Worm (Caenorhabditis elegans) whole organism, young adult: Measurements from ENCODE around the gene F35C11.5.

ENCODE experiments used
- B0019.2 ChIP-seq: fragments of 200-800 bp; sonication (Bioruptor generic); conservative IDR thresholded peaks from 2 replicates; pipeline ENCODE4 v1.3.6; 2022; ENCODE audit warnings: missing genetic modification reagents, missing genetic modification characterization, missing compliant biosample characterization
- B0261.1 ChIP-seq: sonication (generic microtip); optimal IDR thresholded peaks from 2 replicates; lab custom pipeline; 2016; ENCODE audit warnings: mild to moderate bottlenecking, missing genetic modification characterization, moderate library complexity, missing compliant biosample characterization
- B0336.3 ChIP-seq: fragments of 200-800 bp; sonication (Bioruptor generic); IDR thresholded peaks from 2 replicates; pipeline ENCODE4 v1.3.6; 2022; ENCODE audit warnings: missing genetic modification characterization, missing compliant biosample characterization
- D2030.7 ChIP-seq: fragments of 200-800 bp; sonication (Bioruptor generic); IDR thresholded peaks from 2 replicates; pipeline ENCODE4 v1.3.6; 2022; ENCODE audit warnings: missing genetic modification reagents, missing genetic modification characterization, missing compliant biosample characterization
- F23B12.7 ChIP-seq: sonication (generic microtip); optimal IDR thresholded peaks from 2 replicates; lab custom pipeline; 2017; ENCODE audit warnings: missing genetic modification characterization, mild to moderate bottlenecking, missing compliant biosample characterization, antibody characterized with exemption, moderate library complexity; ENCODE audit not compliant: insufficient read depth
- F33H1.4 ChIP-seq: fragments of 200-800 bp; sonication (Bioruptor generic); IDR thresholded peaks from 2 replicates; pipeline ENCODE4 v1.3.6; 2022; ENCODE audit warnings: missing genetic modification reagents, missing genetic modification characterization, missing compliant biosample characterization
- F37B4.10 ChIP-seq: fragments of 200-800 bp; sonication (Bioruptor generic); IDR thresholded peaks from 2 replicates; pipeline ENCODE4 v1.3.6; 2022; ENCODE audit warnings: missing genetic modification characterization, missing compliant biosample characterization
- F49E8.2 ChIP-seq: sonication (generic microtip); optimal IDR thresholded peaks from 3 replicates; lab custom pipeline; 2017; ENCODE audit warnings: missing genetic modification characterization, mild to moderate bottlenecking, missing compliant biosample characterization, antibody characterized with exemption, moderate library complexity; ENCODE audit not compliant: insufficient read depth
- F52B5.7 ChIP-seq: sonication (generic microtip); optimal IDR thresholded peaks from 2 replicates; lab custom pipeline; 2016; ENCODE audit warnings: mild to moderate bottlenecking, missing genetic modification characterization, missing compliant biosample characterization
- F55B11.4 ChIP-seq: sonication (generic microtip); optimal IDR thresholded peaks from 2 replicates; lab custom pipeline; 2016; ENCODE audit warnings: missing compliant biosample characterization, missing genetic modification characterization, borderline replicate concordance; ENCODE audit not compliant: insufficient read depth
- F57C9.4 ChIP-seq: sonication (generic microtip); optimal IDR thresholded peaks from 2 replicates; lab custom pipeline; 2017; ENCODE audit warnings: mild to moderate bottlenecking, missing genetic modification characterization, missing compliant biosample characterization
- K11D2.4 ChIP-seq: fragments of 200-800 bp; sonication (Bioruptor generic); IDR thresholded peaks from 2 replicates; pipeline ENCODE4 v1.3.6; 2022; ENCODE audit warnings: missing genetic modification reagents, missing genetic modification characterization, missing compliant biosample characterization
- Y56A3A.18 ChIP-seq: fragments of 200-800 bp; sonication (Bioruptor generic); IDR thresholded peaks from 2 replicates; pipeline ENCODE4 v1.3.6; 2022; ENCODE audit warnings: missing genetic modification reagents, missing genetic modification characterization, missing compliant biosample characterization
- Y95B8A.8 ChIP-seq: fragments of 200-800 bp; sonication (Bioruptor generic); IDR thresholded peaks from 2 replicates; pipeline ENCODE4 v1.3.6; 2022; ENCODE audit warnings: missing genetic modification reagents, missing genetic modification characterization, missing compliant biosample characterization
- ZK185.1 ChIP-seq: sonication (generic microtip); optimal IDR thresholded peaks from 2 replicates; lab custom pipeline; 2016; ENCODE audit warnings: mild to moderate bottlenecking, missing genetic modification characterization, missing compliant biosample characterization; ENCODE audit not compliant: poor library complexity, severe bottlenecking
- atf-7 ChIP-seq: sonication (generic microtip); optimal IDR thresholded peaks from 2 replicates; lab custom pipeline; 2017; ENCODE audit warnings: mild to moderate bottlenecking, missing genetic modification characterization, missing compliant biosample characterization
- attf-3 ChIP-seq: fragments of 200-800 bp; sonication (Bioruptor generic); conservative IDR thresholded peaks from 2 replicates; pipeline ENCODE4 v1.3.6; 2022; ENCODE audit warnings: missing genetic modification reagents, missing genetic modification characterization, missing compliant biosample characterization
- ceh-91 ChIP-seq: fragments of 200-800 bp; sonication (Bioruptor generic); IDR thresholded peaks from 2 replicates; pipeline ENCODE4 v1.3.6; 2022; ENCODE audit warnings: missing genetic modification reagents, missing genetic modification characterization, missing compliant biosample characterization
- ekl-4 ChIP-seq: fragments of 200-800 bp; sonication (Bioruptor generic); IDR thresholded peaks from 2 replicates; pipeline ENCODE4 v1.3.6; 2022; ENCODE audit warnings: missing genetic modification reagents, missing genetic modification characterization, missing compliant biosample characterization
- fkh-3 ChIP-seq: sonication (generic microtip); optimal IDR thresholded peaks from 2 replicates; lab custom pipeline; 2016; ENCODE audit warnings: mild to moderate bottlenecking, missing genetic modification characterization, missing compliant biosample characterization
- gei-17 ChIP-seq: fragments of 200-800 bp; sonication (Bioruptor generic); optimal IDR thresholded peaks from 2 replicates; lab custom pipeline; 2018; ENCODE audit warnings: mild to moderate bottlenecking, missing genetic modification characterization, missing compliant biosample characterization
- hlh-12 ChIP-seq: sonication (generic microtip); optimal IDR thresholded peaks from 2 replicates; lab custom pipeline; 2016; ENCODE audit warnings: missing genetic modification characterization, missing compliant biosample characterization
- hrde-1 ChIP-seq: sonication (generic microtip); optimal IDR thresholded peaks from 2 replicates; lab custom pipeline; 2016; ENCODE audit warnings: missing genetic modification characterization, mild to moderate bottlenecking, missing compliant biosample characterization, moderate library complexity, missing genotype, missing genetic modification reagents, borderline replicate concordance
- lin-26 ChIP-seq: fragments of 200-800 bp; sonication (Bioruptor generic); IDR thresholded peaks from 2 replicates; pipeline ENCODE4 v1.3.6; 2022; ENCODE audit warnings: missing genetic modification reagents, missing genetic modification characterization, missing compliant biosample characterization
- lin-54 ChIP-seq: fragments of 200-800 bp; sonication (Bioruptor generic); optimal IDR thresholded peaks from 2 replicates; lab custom pipeline; 2018; ENCODE audit warnings: mild to moderate bottlenecking, missing genetic modification characterization, missing compliant biosample characterization
- lsl-1 ChIP-seq: fragments of 200-800 bp; sonication (Bioruptor generic); optimal IDR thresholded peaks from 2 replicates; lab custom pipeline; 2018; ENCODE audit warnings: mild to moderate bottlenecking, missing genetic modification characterization, moderate library complexity, missing compliant biosample characterization
- lsy-27 ChIP-seq: sonication (generic microtip); optimal IDR thresholded peaks from 2 replicates; lab custom pipeline; 2017; ENCODE audit warnings: missing genetic modification characterization, mild to moderate bottlenecking, missing compliant biosample characterization, antibody characterized with exemption, missing genotype, borderline replicate concordance; ENCODE audit not compliant: insufficient read depth
- madf-10 ChIP-seq: sonication (generic microtip); optimal IDR thresholded peaks from 2 replicates; lab custom pipeline; 2016; ENCODE audit warnings: mild to moderate bottlenecking, missing genetic modification characterization, missing compliant biosample characterization
- madf-3 ChIP-seq: fragments of 200-800 bp; sonication (Bioruptor generic); IDR thresholded peaks from 2 replicates; pipeline ENCODE4 v1.3.6; 2022; ENCODE audit warnings: missing genetic modification reagents, missing genetic modification characterization, missing compliant biosample characterization
- madf-6 ChIP-seq: fragments of 200-800 bp; sonication (Bioruptor generic); IDR thresholded peaks from 2 replicates; pipeline ENCODE4 v1.3.6; 2022; ENCODE audit warnings: missing genetic modification reagents, missing genetic modification characterization, missing compliant biosample characterization
- nfya-1 ChIP-seq: sonication (generic microtip); optimal IDR thresholded peaks from 2 replicates; lab custom pipeline; 2017; ENCODE audit warnings: antibody characterized with exemption, missing compliant biosample characterization, missing genetic modification characterization, borderline replicate concordance; ENCODE audit not compliant: insufficient read depth
- nhr-179 ChIP-seq: sonication (generic microtip); optimal IDR thresholded peaks from 2 replicates; lab custom pipeline; 2016; ENCODE audit warnings: mild to moderate bottlenecking, missing genetic modification characterization, missing compliant biosample characterization
- nhr-80 ChIP-seq: sonication (generic microtip); optimal IDR thresholded peaks from 2 replicates; lab custom pipeline; 2016; ENCODE audit warnings: missing genetic modification characterization, missing compliant biosample characterization
- pbrm-1 ChIP-seq: fragments of 200-800 bp; sonication (Bioruptor generic); IDR thresholded peaks from 2 replicates; pipeline ENCODE4 v1.3.6; 2022; ENCODE audit warnings: missing genetic modification reagents, missing genetic modification characterization, missing compliant biosample characterization
- rcor-1 ChIP-seq: fragments of 200-800 bp; sonication (Bioruptor generic); IDR thresholded peaks from 2 replicates; pipeline ENCODE4 v1.3.6; 2022; ENCODE audit warnings: missing genetic modification reagents, missing genetic modification characterization, missing compliant biosample characterization
- rec-8 ChIP-seq, 2 experiments: sonication (generic microtip); optimal IDR thresholded peaks; 2 replicates each; lab custom pipeline; 2016; ENCODE audit warnings: mild to moderate bottlenecking in 2 of 2, missing genetic modification characterization in 2 of 2, missing genetic modification reagents in 2 of 2, missing genotype in 2 of 2, missing biosample characterization in 1 of 2, missing compliant biosample characterization in 1 of 2, moderate library complexity in 1 of 2
- repo-1 ChIP-seq: sonication (generic microtip); optimal IDR thresholded peaks from 2 replicates; lab custom pipeline; 2017; ENCODE audit warnings: mild to moderate bottlenecking, missing genetic modification characterization, missing compliant biosample characterization
- unc-62 ChIP-seq: fragments of 150-350 bp; optimal IDR thresholded peaks from 2 replicates; lab custom pipeline; 2014; ENCODE audit warnings: missing biosample characterization, missing genetic modification reagents, missing genetic modification characterization
- xnd-1 ChIP-seq: sonication (generic microtip); optimal IDR thresholded peaks from 2 replicates; lab custom pipeline; 2016; ENCODE audit warnings: missing genotype, missing genetic modification reagents, missing genetic modification characterization, missing compliant biosample characterization
- zfh-2 ChIP-seq: fragments of 200-800 bp; sonication (Bioruptor generic); conservative IDR thresholded peaks from 2 replicates; pipeline ENCODE4 v1.3.6; 2022; ENCODE audit warnings: missing genetic modification reagents, missing genetic modification characterization, missing compliant biosample characterization
- ztf-18 ChIP-seq: sonication (generic microtip); optimal IDR thresholded peaks from 2 replicates; lab custom pipeline; 2016; ENCODE audit warnings: missing genotype, mild to moderate bottlenecking, missing genetic modification characterization, missing compliant biosample characterization
- ztf-25 ChIP-seq: fragments of 200-800 bp; sonication (Bioruptor generic); IDR thresholded peaks from 2 replicates; pipeline ENCODE4 v1.3.6; 2022; ENCODE audit warnings: missing genetic modification reagents, missing genetic modification characterization, missing compliant biosample characterization
- ztf-28 ChIP-seq: fragments of 200-800 bp; sonication (Bioruptor generic); IDR thresholded peaks from 2 replicates; pipeline ENCODE4 v1.3.6; 2022; ENCODE audit warnings: missing genetic modification reagents, missing genetic modification characterization, missing compliant biosample characterization
- ztf-6 ChIP-seq: fragments of 200-800 bp; sonication (Bioruptor generic); IDR thresholded peaks from 2 replicates; pipeline ENCODE4 v1.3.6; 2022; ENCODE audit warnings: missing genetic modification reagents, missing genetic modification characterization, missing compliant biosample characterization

Gene F35C11.5

DNA sequence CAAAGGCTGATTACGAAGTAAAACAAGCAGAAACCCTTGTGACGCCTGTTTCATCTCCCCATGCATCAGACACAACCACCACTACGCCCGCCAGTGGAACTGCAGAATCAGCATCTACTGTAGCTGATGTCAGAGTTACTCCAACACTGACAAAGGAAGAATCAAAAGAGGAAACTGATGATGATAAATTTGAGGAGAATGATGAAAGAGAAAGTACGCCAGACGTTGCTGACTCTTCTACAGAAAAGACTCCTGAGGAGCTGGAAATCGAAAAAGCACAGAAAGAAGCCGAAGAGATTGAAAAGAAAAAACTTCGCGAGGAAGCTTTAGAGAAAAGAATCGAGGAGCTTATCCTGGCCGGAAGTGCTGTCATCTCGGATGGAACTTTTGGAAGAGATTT is 35.3 kb upstream of the F35C11.5 start:
- TF ChIP-seq ztf-18 (tag; lab: Kevin White, UChicago): no peak
- no peak for TF ChIP-seq attf-3 (GFP tag; lab: Robert Waterston, UW)
- no peak for TF ChIP-seq fkh-3 (tag; lab: Kevin White, UChicago)
- no peak for TF ChIP-seq lin-26 (GFP tag; lab: Robert Waterston, UW)
- no peak for TF ChIP-seq ZK185.1 (tag; lab: Kevin White, UChicago)
- TF ChIP-seq madf-3 (GFP tag; lab: Robert Waterston, UW): no peak
- no peak for TF ChIP-seq B0261.1 (tag; lab: Kevin White, UChicago)
- TF ChIP-seq rcor-1: no peak
- TF ChIP-seq ztf-28: no peak
- TF ChIP-seq F52B5.7 (tag; lab: Kevin White, UChicago): no peak
- no peak for TF ChIP-seq ztf-6 (GFP tag; lab: Robert Waterston, UW)
- no peak for TF ChIP-seq nhr-80 (tag; lab: Kevin White, UChicago)
- no peak for TF ChIP-seq B0019.2 (GFP tag; lab: Robert Waterston, UW)
- no peak for TF ChIP-seq Y56A3A.18 (GFP tag; lab: Robert Waterston, UW)
- TF ChIP-seq ekl-4 (GFP tag; lab: Robert Waterston, UW): no peak
- no peak for TF ChIP-seq zfh-2 (GFP tag; lab: Robert Waterston, UW)

DNA sequence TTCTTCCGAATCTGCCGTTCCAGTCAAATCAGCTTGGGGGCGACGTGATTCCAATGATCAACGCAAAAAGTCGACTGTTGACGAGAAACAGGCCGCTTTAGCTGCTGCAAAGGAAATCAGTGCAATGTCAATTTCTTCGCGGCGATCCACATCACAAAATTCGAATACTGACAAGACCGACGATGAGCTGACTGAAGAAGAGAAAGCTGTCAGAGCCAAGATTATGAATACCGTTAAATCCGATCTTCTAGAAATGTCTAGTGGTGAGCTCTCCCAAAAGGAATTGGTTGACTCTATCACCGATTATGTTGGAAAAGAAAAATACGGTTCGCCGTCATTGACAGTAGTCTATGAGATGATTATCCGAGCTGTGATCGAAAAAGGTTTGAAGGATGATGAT is 33.3 kb upstream of the F35C11.5 start:
- TF ChIP-seq unc-62 (GFP tag; lab: Kevin White, UChicago) (no peak), madf-10 (no peak), gei-17 (no peak), F49E8.2 (tag; lab: Kevin White, UChicago) (no peak), B0336.3 (no peak), F37B4.10 (GFP tag; lab: Robert Waterston, UW) (no peak), D2030.7 (no peak), pbrm-1 (GFP tag; lab: Robert Waterston, UW) (no peak), F23B12.7 (tag; lab: Kevin White, UChicago) (no peak), fkh-3 (tag; lab: Kevin White, UChicago) (no peak)

DNA sequence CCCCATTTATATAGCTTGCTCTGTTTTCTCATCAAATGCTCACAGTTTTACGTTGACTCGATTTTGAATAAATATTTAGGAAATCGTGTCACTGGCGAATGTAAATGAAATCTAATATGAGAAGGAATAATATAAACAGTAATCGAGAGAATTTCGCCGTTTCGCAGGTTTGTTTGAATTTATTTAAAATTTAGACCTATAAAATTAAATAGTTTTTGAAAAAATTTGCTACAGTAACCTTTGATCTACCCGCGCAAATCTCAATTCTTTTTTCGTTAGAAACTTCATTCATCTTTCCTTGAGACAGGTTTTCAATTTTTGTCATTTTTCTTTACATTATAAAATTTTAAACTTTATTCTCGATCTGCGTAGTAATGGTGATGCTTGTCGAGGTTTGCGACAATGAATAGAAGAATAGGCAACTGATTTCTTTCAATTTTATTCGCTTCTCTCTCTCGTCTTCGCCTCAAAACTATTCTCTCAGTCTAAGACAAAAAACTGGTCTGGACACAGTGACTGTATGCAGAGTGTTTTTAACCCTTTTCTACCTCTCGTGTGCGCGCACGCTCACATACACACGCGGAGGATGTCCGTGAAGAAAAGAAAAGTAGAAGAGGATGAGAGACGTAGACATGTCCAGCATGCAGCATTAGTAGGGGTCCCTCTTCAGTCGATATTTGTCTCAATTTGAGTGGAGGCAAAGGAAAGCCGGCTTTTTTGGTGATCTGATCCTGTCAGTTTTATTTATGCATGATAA is 31.1 kb upstream of the F35C11.5 start, which contains the start of gene dab-1:
dab-1 (plus strand) TSS at position 78 of the 757 bp plus-strand sequence.
- peak; percentile 94 for TF ChIP-seq madf-6
- 0 out of 2 replicates have a peak, but pooled peaks have one; percentile 4 for TF ChIP-seq Y95B8A.8 (GFP tag; lab: Robert Waterston, UW)
- no peak for TF ChIP-seq ztf-28
- TF ChIP-seq gei-17: no peak
- TF ChIP-seq hlh-12 (tag; lab: Kevin White, UChicago): no peak
- TF ChIP-seq lsy-27 (tag; lab: Kevin White, UChicago): no peak
- peak; percentile 55 for TF ChIP-seq F33H1.4 (GFP tag; lab: Robert Waterston, UW)
- no peak for TF ChIP-seq F57C9.4 (tag; lab: Kevin White, UChicago)
- no peak for TF ChIP-seq B0261.1 (tag; lab: Kevin White, UChicago)
- no peak for TF ChIP-seq K11D2.4 (GFP tag; lab: Robert Waterston, UW)
- TF ChIP-seq lsl-1: peak; percentile 72
- TF ChIP-seq nhr-179 (tag; lab: Kevin White, UChicago): no peak
- no peak for TF ChIP-seq madf-10
- TF ChIP-seq ceh-91: 0 out of 2 replicates have a peak, but pooled peaks have one; percentile 14
- no peak for TF ChIP-seq nfya-1
- TF ChIP-seq ztf-25 (GFP tag; lab: Robert Waterston, UW): no peak
- TF ChIP-seq xnd-1 (tag; lab: Kevin White, UChicago): peak; percentile 79
- TF ChIP-seq lin-54 (GFP tag; lab: Kevin White, UChicago): peak; percentile 43
- no peak for TF ChIP-seq repo-1 (tag; lab: Kevin White, UChicago)
- TF ChIP-seq atf-7 (tag; lab: Kevin White, UChicago): no peak
- no peak for TF ChIP-seq attf-3 (GFP tag; lab: Robert Waterston, UW)
- peak; percentile 42 for TF ChIP-seq hrde-1
- no peak for TF ChIP-seq F55B11.4 (tag; lab: Kevin White, UChicago)
- TF ChIP-seq rec-8 (tag; optimal IDR thresholded peaks at IDR 0.05; lab: Kevin White, UChicago): no peak
